Worm (Caenorhabditis elegans): ENCODE results near the gene col-163.

col-163 gene

DNA sequence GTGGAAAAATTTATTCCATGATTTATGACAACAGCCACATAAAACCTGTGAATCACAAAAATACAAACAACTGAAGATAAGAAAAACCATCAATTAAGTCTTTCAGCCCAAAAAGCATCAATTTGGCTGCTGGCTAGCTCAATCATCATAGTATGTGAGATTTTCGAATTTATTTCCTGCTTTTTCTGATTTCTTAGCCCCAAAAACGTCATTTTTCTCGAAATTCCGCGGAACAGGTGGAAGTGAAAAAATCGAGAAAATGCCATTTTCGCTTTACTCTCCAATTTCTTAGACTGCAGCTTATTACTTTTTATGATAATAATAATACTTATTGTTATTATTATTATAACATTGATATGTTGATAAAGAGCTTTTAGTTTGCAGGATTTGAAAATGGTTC lies 42.0 kb downstream of the col-163 start, which contains the start of gene srxa-15:
TSS of gene srxa-15 (plus strand) at position 301 of the 400 bp plus-strand sequence.
- TF ChIP-seq drap-1 (GFP tag; optimal IDR thresholded peaks at IDR 0.05) (no peak), ham-2 (GFP tag; optimal IDR thresholded peaks at IDR 0.05) (no peak), ztf-11 (tag; optimal IDR thresholded peaks at IDR 0.05) (no peak), blmp-1 (tag; optimal IDR thresholded peaks at IDR 0.05) (no peak), ceh-39 (tag; optimal IDR thresholded peaks at IDR 0.05) (no peak), bed-3 (GFP tag; optimal IDR thresholded peaks at IDR 0.05) (no peak), tbx-8 (GFP tag; optimal IDR thresholded peaks at IDR 0.05) (no peak), unc-62 (GFP tag; optimal IDR thresholded peaks at IDR 0.05) (no peak), lin-13 (tag; optimal IDR thresholded peaks at IDR 0.05) (no peak), nhr-28 (tag; optimal IDR thresholded peaks at IDR 0.05) (no peak), unc-39 (tag; optimal IDR thresholded peaks at IDR 0.05) (no peak), elt-1 (tag; optimal IDR thresholded peaks at IDR 0.05; ENCODE audit: borderline replicate concordance, insufficient read depth) (no peak)

DNA sequence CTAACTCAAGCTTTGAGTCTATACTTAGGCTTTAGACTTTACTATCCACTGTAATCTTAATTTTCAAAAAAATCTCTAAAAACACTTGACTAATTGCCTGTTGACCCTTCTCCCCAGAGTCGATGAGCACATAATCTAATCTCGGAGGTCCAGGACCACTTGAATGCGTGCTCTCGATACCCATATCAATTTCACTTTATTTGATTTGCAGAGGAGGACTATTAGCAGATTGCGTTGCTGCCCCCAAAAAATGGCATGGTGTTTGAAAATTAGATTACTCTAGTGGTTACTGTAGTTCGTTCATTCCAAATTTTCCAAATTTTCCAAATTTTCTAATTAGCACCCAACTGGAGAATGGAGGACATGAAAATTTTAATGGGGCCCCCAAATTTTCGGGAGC lies 45.6 kb downstream of the col-163 start:
- TF ChIP-seq ces-1 (GFP tag; optimal IDR thresholded peaks at IDR 0.05) (peak; percentile 90), lin-32 (GFP tag; optimal IDR thresholded peaks at IDR 0.05) (no peak)

DNA sequence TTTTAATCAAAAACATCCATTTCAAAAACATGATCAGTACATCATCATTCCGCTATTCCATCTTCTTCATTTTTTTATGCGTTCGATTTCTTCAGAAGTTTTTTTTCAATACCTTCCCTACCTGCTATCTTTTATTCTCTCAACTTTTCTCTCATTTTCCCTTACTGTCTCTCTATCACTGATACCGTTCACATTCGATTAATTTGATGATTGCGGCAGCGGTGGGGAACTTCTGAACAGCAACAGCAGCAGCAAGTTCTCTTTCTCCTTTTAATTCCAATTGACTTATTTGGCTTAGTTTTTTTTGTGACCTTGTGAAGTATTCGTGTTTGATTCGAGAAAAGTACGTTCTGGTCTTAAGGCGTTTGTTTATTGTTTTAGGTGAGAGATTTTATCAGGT lies 49.0 kb downstream of the col-163 start:
- TF ChIP-seq mab-5 (tag; optimal IDR thresholded peaks at IDR 0.05) (no peak), flh-1 (GFP tag; optimal IDR thresholded peaks at IDR 0.05) (no peak), unc-62 (GFP tag; optimal IDR thresholded peaks at IDR 0.05) (no peak), nhr-237 (tag; optimal IDR thresholded peaks at IDR 0.05) (no peak), lsy-2 (tag; optimal IDR thresholded peaks at IDR 0.05) (no peak), blmp-1 (tag; optimal IDR thresholded peaks at IDR 0.05) (no peak), M03D4.4 (tag; optimal IDR thresholded peaks at IDR 0.05) (no peak), snpc-4 (tag; optimal IDR thresholded peaks at IDR 0.05) (no peak), sem-2 (GFP tag; optimal IDR thresholded peaks at IDR 0.05) (no peak), mls-2 (tag; optimal IDR thresholded peaks at IDR 0.05) (no peak), unc-120 (tag; optimal IDR thresholded peaks at IDR 0.05; ENCODE audit: poor library complexity, severe bottlenecking) (no peak), ceh-83 (GFP tag; optimal IDR thresholded peaks at IDR 0.05) (no peak), nhr-12 (tag; optimal IDR thresholded peaks at IDR 0.05) (no peak), tbx-8 (GFP tag; optimal IDR thresholded peaks at IDR 0.05) (no peak), hlh-1 (tag; optimal IDR thresholded peaks at IDR 0.05) (no peak)

DNA sequence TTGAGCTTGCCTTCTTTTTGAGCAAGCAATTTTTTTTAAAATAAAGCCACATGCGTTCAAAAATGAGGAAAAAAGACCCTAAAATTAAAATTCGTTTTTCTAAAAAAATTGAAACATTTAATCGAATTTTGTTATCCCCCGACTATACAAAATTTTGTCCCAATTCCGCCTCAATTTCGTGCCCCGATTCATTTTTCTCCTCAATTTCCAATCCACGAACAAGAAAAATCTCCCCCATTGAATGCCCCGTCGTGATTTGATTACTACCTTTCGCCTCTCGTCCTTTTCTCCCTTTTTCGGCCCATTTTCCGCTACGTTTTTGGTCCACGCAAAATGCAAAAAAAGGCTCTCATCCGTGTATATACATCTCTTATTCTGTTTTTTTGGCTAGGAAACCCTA lies 52.0 kb downstream of the col-163 start:
- peak; percentile 54 for TF ChIP-seq ces-1 (GFP tag; optimal IDR thresholded peaks at IDR 0.05)
- no peak for TF ChIP-seq cnd-1 (tag; optimal IDR thresholded peaks at IDR 0.05)

All from whole organism, mixed stage, embryonic.